Worm (Caenorhabditis elegans) whole organism, early embryonic: ENCODE data around the gene F10C2.7.

Experiments used
- B0310.2 ChIP-seq: sonication (generic microtip); optimal IDR thresholded peaks from 2 replicates; lab custom pipeline; 2016; ENCODE audit warnings: mild to moderate bottlenecking, missing genetic modification characterization, missing compliant biosample characterization
- F13C5.2 ChIP-seq: sonication (generic microtip); optimal IDR thresholded peaks from 2 replicates; lab custom pipeline; 2017; ENCODE audit warnings: mild to moderate bottlenecking, missing genetic modification characterization, inconsistent platforms, missing compliant biosample characterization
- aly-1 ChIP-seq: sonication (generic microtip); optimal IDR thresholded peaks from 2 replicates; lab custom pipeline; 2016; ENCODE audit warnings: missing genetic modification characterization, missing compliant biosample characterization
- ama-1 ChIP-seq: fragments of 150-350 bp; optimal IDR thresholded peaks from 2 replicates; lab custom pipeline; 2014
- ceh-13 ChIP-seq: fragments of 200-800 bp; sonication (Bioruptor generic); optimal IDR thresholded peaks from 2 replicates; lab custom pipeline; 2018; ENCODE audit warnings: mild to moderate bottlenecking, missing genetic modification characterization, missing compliant biosample characterization
- ceh-36 ChIP-seq: sonication (generic microtip); optimal IDR thresholded peaks from 2 replicates; lab custom pipeline; 2016; ENCODE audit warnings: missing genetic modification characterization, inconsistent platforms, missing compliant biosample characterization
- ets-7 ChIP-seq: sonication (generic microtip); optimal IDR thresholded peaks from 2 replicates; lab custom pipeline; 2016; ENCODE audit warnings: missing genotype, missing genetic modification characterization, missing compliant biosample characterization
- flt-1 ChIP-seq: fragments of 200-800 bp; sonication (Bioruptor generic); IDR thresholded peaks from 2 replicates; pipeline ENCODE4 v1.3.6; 2022; ENCODE audit warnings: missing genetic modification characterization, missing compliant biosample characterization
- hmbx-1 ChIP-seq: sonication (generic microtip); optimal IDR thresholded peaks from 2 replicates; lab custom pipeline; 2016; ENCODE audit warnings: mild to moderate bottlenecking, missing genetic modification characterization, missing compliant biosample characterization
- hmg-4 ChIP-seq: fragments of 200-800 bp; sonication (Bioruptor generic); optimal IDR thresholded peaks from 2 replicates; lab custom pipeline; 2018; ENCODE audit warnings: mild to moderate bottlenecking, missing genetic modification characterization, missing compliant biosample characterization
- hnd-1 ChIP-seq: sonication (generic microtip); optimal IDR thresholded peaks from 2 replicates; lab custom pipeline; 2016; ENCODE audit warnings: missing genetic modification characterization, missing compliant biosample characterization
- pes-1 ChIP-seq: fragments of 200-800 bp; sonication (Bioruptor generic); IDR thresholded peaks from 2 replicates; pipeline ENCODE4 v1.3.6; 2022; ENCODE audit warnings: missing genetic modification reagents, missing genetic modification characterization, missing compliant biosample characterization
- scrt-1 ChIP-seq: fragments of 200-800 bp; sonication (Bioruptor generic); IDR thresholded peaks from 2 replicates; pipeline ENCODE4 v1.3.6; 2022; ENCODE audit warnings: missing genetic modification characterization, missing compliant biosample characterization
- sea-1 ChIP-seq: fragments of 200-800 bp; sonication (Bioruptor generic); conservative IDR thresholded peaks from 2 replicates; pipeline ENCODE4 v1.3.6; 2022; ENCODE audit warnings: missing genetic modification characterization, missing compliant biosample characterization
- tbx-11 ChIP-seq: fragments of 200-800 bp; sonication (Bioruptor generic); IDR thresholded peaks from 2 replicates; pipeline ENCODE4 v1.3.6; 2022; ENCODE audit warnings: missing genetic modification characterization, missing compliant biosample characterization
- tbx-37 ChIP-seq: fragments of 200-800 bp; sonication (Bioruptor generic); conservative IDR thresholded peaks from 2 replicates; pipeline ENCODE4 v1.3.6; 2022; ENCODE audit warnings: missing genetic modification reagents, missing genetic modification characterization, missing compliant biosample characterization
- tra-4 ChIP-seq: sonication (generic microtip); optimal IDR thresholded peaks from 2 replicates; lab custom pipeline; 2017; ENCODE audit warnings: missing genetic modification characterization, missing compliant biosample characterization

Gene F10C2.7

DNA sequence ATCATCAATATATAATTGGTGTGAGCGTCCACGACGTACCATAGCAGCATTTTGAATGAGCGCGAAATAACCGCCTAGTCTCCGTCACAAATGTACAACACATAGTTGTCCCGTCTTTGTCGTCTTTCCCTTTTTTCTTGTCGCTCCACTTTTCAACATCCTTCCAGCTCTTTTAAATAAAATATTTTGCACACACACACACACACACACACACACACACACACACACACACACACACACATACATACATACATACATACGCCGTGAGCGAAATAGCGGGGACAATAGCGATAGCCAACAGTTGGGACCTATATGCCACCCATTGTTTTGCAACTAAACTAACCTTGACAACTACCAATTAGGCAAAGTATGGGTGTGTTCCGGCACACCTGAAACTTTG, 15.4 kb upstream of the F10C2.7 start:
- TF ChIP-seq ceh-13 (GFP tag; lab: Kevin White, UChicago) = no peak
- TF ChIP-seq tbx-37 (GFP tag; lab: Robert Waterston, UW) = no peak
- no peak for TF ChIP-seq tbx-11 (GFP tag; lab: Robert Waterston, UW)
- TF ChIP-seq sea-1 (GFP tag; lab: Robert Waterston, UW) = no peak
- TF ChIP-seq B0310.2 (tag; lab: Kevin White, UChicago) = no peak
- TF ChIP-seq aly-1 (tag; lab: Kevin White, UChicago) = no peak
- no peak for TF ChIP-seq ceh-36 (tag; lab: Kevin White, UChicago)
- no peak for TF ChIP-seq pes-1
- TF ChIP-seq hnd-1 (tag; lab: Kevin White, UChicago) = no peak
- no peak for TF ChIP-seq flt-1 (GFP tag; lab: Robert Waterston, UW)
- TF ChIP-seq ets-7 = no peak
- no peak for TF ChIP-seq hmg-4 (GFP tag; lab: Kevin White, UChicago)
- TF ChIP-seq F13C5.2 = no peak
- TF ChIP-seq tra-4 = no peak

DNA sequence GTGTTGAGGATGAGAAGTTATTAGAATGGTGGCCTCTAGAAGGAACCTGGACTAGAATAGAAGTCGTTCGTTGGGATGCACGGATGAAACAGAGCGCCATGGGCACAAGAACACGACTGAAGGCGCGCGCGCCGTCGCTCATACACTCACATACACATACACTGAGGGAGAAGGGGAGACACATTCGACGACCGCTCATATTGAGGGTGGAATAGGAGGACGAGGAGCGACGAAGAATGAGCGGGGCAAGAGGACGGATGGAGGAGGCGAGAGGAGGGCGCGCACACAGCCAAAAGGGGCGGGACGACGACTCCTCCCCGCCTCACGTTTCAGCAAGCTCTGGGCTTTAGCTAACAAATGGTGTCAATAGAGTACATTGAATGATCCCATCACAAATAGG, 14.9 kb upstream of the F10C2.7 start:
- no peak for TF ChIP-seq ceh-13 (GFP tag; lab: Kevin White, UChicago)
- peak; percentile 8 for TF ChIP-seq aly-1 (tag; lab: Kevin White, UChicago)
- TF ChIP-seq pes-1 = no peak
- no peak for TF ChIP-seq ets-7
- TF ChIP-seq hmg-4 (GFP tag; lab: Kevin White, UChicago) = peak; percentile 62
- TF ChIP-seq F13C5.2 = no peak
- TF ChIP-seq tra-4 = no peak
- no peak for TF ChIP-seq flt-1 (GFP tag; lab: Robert Waterston, UW)
- TF ChIP-seq tbx-37 (GFP tag; lab: Robert Waterston, UW) = no peak
- no peak for TF ChIP-seq tbx-11 (GFP tag; lab: Robert Waterston, UW)
- peak; percentile 54; the same call in 1 of the 2 replicates for TF ChIP-seq scrt-1
- TF ChIP-seq sea-1 (GFP tag; lab: Robert Waterston, UW) = no peak
- no peak for TF ChIP-seq ceh-36 (tag; lab: Kevin White, UChicago)

DNA sequence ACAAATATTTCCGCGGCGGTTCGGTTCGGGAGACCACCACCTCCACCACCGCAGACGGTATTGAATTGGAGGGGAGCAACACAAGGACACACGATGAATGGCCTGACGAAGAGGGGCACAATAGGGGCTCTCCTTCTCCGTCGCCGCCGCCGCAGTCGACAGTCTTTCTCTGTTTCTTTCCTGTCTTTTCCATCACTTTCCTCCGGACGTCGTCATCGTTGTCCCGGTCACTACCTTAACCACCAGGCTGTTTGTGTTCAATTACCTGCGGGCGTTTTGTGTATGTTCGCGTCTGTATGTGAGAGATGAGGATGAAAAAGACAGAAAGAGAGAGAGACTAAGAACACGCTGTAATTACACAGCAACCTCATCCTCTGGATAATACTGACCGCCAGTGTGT, 13.9 kb upstream of the F10C2.7 start:
- no peak for TF ChIP-seq aly-1 (tag; lab: Kevin White, UChicago)
- no peak for TF ChIP-seq tbx-37 (GFP tag; lab: Robert Waterston, UW)
- no peak for TF ChIP-seq B0310.2 (tag; lab: Kevin White, UChicago)
- TF ChIP-seq hmg-4 (GFP tag; lab: Kevin White, UChicago) = peak; percentile 52
- no peak for TF ChIP-seq pes-1
- no peak for TF ChIP-seq tra-4
- no peak for TF ChIP-seq ets-7
- TF ChIP-seq sea-1 (GFP tag; lab: Robert Waterston, UW) = 0 out of 2 replicates have a peak, but pooled peaks have one; percentile 7
- TF ChIP-seq ceh-13 (GFP tag; lab: Kevin White, UChicago) = no peak

DNA sequence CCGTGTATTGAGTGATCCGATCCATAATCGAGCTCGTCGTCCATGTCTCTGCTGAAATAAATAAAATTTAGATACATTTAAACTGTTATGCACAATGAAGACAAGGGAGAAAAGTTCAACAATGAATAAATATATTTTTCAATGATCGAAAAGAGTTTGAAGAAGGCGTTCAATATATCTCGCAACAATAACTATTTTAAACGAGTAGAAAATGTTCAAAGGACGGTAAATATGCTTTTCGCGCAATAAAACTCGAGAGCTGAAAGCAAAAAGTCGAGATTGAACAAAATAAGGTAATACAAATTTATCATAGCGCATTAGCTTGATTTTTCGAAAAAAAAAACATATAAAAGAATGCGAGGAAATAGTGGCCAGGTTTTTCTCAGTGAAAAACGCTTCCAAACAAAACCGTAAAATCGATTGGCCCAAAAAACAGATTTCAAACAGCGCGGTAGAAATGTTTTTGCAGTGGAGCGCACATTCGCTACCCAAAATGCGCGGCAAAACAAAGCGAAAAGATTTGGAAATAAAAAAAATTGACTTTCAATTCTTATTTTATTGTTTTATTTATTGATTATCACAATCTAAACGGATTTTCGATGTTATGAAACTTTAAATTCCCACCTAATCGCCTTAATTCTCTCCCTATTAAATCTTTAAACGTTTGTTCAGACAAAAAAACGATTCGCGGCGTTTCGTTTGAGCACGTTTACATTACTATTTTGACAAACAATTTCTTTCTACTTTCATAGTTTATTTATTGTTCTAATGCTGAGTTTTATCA, 12.7 kb upstream of the F10C2.7 start, which contains the start of the genes kup-1 and F10C2.4:
Gene kup-1, minus strand, starts transcription at position 51 of the 784 bp plus-strand sequence.
Gene F10C2.4, plus strand, starts transcription at position 734 of the 784 bp plus-strand sequence.
- no peak for TF ChIP-seq hmg-4 (GFP tag; lab: Kevin White, UChicago)
- TF ChIP-seq aly-1 (tag; lab: Kevin White, UChicago) = no peak
- no peak for TF ChIP-seq hmbx-1
- TF ChIP-seq sea-1 (GFP tag; lab: Robert Waterston, UW) = no peak
- TF ChIP-seq hnd-1 (tag; lab: Kevin White, UChicago) = no peak
- TF ChIP-seq tra-4 = no peak
- no peak for TF ChIP-seq ama-1
- no peak for TF ChIP-seq pes-1
- no peak for TF ChIP-seq tbx-11 (GFP tag; lab: Robert Waterston, UW)
- TF ChIP-seq ceh-13 (GFP tag; lab: Kevin White, UChicago) = no peak
- TF ChIP-seq scrt-1 = no peak
- no peak for TF ChIP-seq ceh-36 (tag; lab: Kevin White, UChicago)
- TF ChIP-seq tbx-37 (GFP tag; lab: Robert Waterston, UW) = no peak

DNA sequence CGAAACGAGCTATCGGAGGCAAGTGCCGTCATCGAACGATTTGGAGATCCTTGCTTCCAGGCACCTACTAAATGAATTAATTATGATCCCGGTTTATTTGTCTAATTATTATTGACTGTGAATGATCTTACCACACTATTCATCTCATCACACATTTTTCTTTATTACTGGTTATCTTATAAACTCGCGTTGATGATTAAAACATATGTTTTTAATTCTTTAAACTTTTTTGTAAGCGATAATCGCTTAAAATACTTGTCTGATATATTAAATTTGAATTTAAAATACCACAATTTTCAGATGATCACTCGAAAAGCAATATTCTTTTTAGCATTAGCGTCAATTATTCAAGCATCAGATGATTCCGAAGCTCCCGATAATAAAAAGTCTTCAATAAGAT, 8.6 kb upstream of the F10C2.7 start, which contains the start of gene F10C2.5:
Gene F10C2.5, plus strand, starts transcription at position 301 of the 400 bp plus-strand sequence.
- TF ChIP-seq ceh-36 (tag; lab: Kevin White, UChicago) = no peak
- no peak for TF ChIP-seq ama-1
- TF ChIP-seq hnd-1 (tag; lab: Kevin White, UChicago) = no peak
- TF ChIP-seq sea-1 (GFP tag; lab: Robert Waterston, UW) = no peak
- TF ChIP-seq B0310.2 (tag; lab: Kevin White, UChicago) = no peak

DNA sequence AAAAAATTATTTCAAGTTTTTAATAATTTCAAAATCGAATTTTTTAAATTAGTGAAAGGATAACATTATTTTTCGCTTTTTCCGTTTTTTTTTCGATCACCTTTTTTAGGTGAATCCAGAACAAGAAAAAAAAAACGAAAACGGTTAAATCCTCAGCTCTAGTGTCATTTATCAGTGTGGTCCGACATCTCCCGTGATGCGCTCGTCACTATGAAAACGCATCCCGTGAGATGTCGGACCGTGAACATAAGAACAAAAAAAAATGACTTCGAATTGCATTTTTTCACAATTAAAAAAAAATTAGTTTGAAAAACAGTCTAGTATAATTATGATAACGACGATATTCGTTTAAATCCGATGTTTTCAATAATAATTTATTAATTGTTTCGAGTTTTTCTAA, 6.0 kb upstream of the F10C2.7 start:
- TF ChIP-seq hnd-1 (tag; lab: Kevin White, UChicago) (no peak), flt-1 (GFP tag; lab: Robert Waterston, UW) (no peak), sea-1 (GFP tag; lab: Robert Waterston, UW) (no peak), tbx-11 (GFP tag; lab: Robert Waterston, UW) (no peak), aly-1 (tag; lab: Kevin White, UChicago) (no peak), scrt-1 (no peak), B0310.2 (tag; lab: Kevin White, UChicago) (no peak), tra-4 (no peak), ama-1 (no peak)

DNA sequence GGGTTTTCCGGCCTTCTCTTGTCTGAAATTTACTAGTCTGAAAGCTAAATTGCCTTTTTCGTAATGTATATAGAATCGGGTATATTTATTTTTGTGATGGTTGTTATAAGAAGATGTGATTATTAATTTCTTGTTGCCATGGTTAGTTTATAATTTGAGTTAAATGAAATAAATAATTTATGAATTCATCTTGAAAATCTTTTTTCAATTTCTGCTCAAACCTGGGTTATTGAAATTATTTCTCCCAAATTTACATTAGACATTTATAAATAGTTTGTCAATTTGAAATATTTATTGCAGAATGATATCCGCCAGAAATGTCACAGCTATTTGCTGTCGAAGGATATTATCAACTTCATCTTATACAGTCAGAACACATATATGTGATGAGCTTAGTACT, 5.3 kb upstream of the F10C2.7 start, which contains the start of gene dars-2:
Gene dars-2, plus strand, starts transcription at position 301 of the 400 bp plus-strand sequence.
- TF ChIP-seq aly-1 (tag; lab: Kevin White, UChicago) (no peak), tbx-11 (GFP tag; lab: Robert Waterston, UW) (no peak), hmg-4 (GFP tag; lab: Kevin White, UChicago) (no peak), F13C5.2 (no peak), pes-1 (no peak), ceh-13 (GFP tag; lab: Kevin White, UChicago) (no peak), ets-7 (no peak), tra-4 (no peak)
